Worm (Caenorhabditis elegans) whole organism, late embryonic: ENCODE data around the gene F46F3.3.

ENCODE experiments used
- C08G9.2 ChIP-seq: sonication (generic microtip); optimal IDR thresholded peaks from 2 replicates; lab custom pipeline; 2016; ENCODE audit warnings: mild to moderate bottlenecking, missing genetic modification characterization, moderate library complexity, missing compliant biosample characterization
- K09A11.1 ChIP-seq: sonication (generic microtip); optimal IDR thresholded peaks from 2 replicates; lab custom pipeline; 2017; ENCODE audit warnings: antibody characterized with exemption, mild to moderate bottlenecking, missing genetic modification characterization, missing compliant biosample characterization; ENCODE audit not compliant: insufficient read depth
- T23F11.4 ChIP-seq: fragments of 200-800 bp; sonication (Bioruptor generic); optimal IDR thresholded peaks from 2 replicates; lab custom pipeline; 2018; ENCODE audit warnings: mild to moderate bottlenecking, missing genetic modification characterization, missing compliant biosample characterization
- ceh-14 ChIP-seq: sonication (generic microtip); optimal IDR thresholded peaks from 2 replicates; lab custom pipeline; 2016; ENCODE audit warnings: missing genotype, missing genetic modification characterization, missing compliant biosample characterization
- ceh-18 ChIP-seq: sonication (generic microtip); optimal IDR thresholded peaks from 2 replicates; lab custom pipeline; 2016; ENCODE audit warnings: missing genetic modification characterization, missing compliant biosample characterization
- ceh-19 ChIP-seq: fragments of 200-800 bp; sonication (Bioruptor generic); optimal IDR thresholded peaks from 2 replicates; lab custom pipeline; 2018; ENCODE audit warnings: mild to moderate bottlenecking, missing genetic modification characterization, missing compliant biosample characterization
- ceh-2 ChIP-seq: sonication (generic microtip); optimal IDR thresholded peaks from 2 replicates; lab custom pipeline; 2016; ENCODE audit warnings: missing genotype, missing genetic modification characterization, missing compliant biosample characterization
- ceh-24 ChIP-seq: sonication (generic microtip); optimal IDR thresholded peaks from 2 replicates; lab custom pipeline; 2016; ENCODE audit warnings: mild to moderate bottlenecking, missing genetic modification characterization, missing compliant biosample characterization
- ceh-30 ChIP-seq: fragments of 150-350 bp; optimal IDR thresholded peaks from 2 replicates; lab custom pipeline; 2014; ENCODE audit warnings: missing biosample characterization, missing genetic modification characterization
- ceh-31 ChIP-seq: sonication (generic microtip); optimal IDR thresholded peaks from 2 replicates; lab custom pipeline; 2016; ENCODE audit warnings: missing genetic modification characterization, missing compliant biosample characterization
- ceh-34 ChIP-seq: sonication (generic microtip); optimal IDR thresholded peaks from 2 replicates; lab custom pipeline; 2016; ENCODE audit warnings: mild to moderate bottlenecking, missing genetic modification characterization, missing compliant biosample characterization
- ceh-45 ChIP-seq: fragments of 200-800 bp; sonication (Bioruptor generic); IDR thresholded peaks from 2 replicates; pipeline ENCODE4 v1.3.6; 2022; ENCODE audit warnings: missing genetic modification reagents, missing genetic modification characterization, missing compliant biosample characterization
- ceh-48 ChIP-seq: sonication (generic microtip); optimal IDR thresholded peaks from 2 replicates; lab custom pipeline; 2016; ENCODE audit warnings: missing genetic modification characterization, inconsistent platforms, missing compliant biosample characterization
- ceh-6 ChIP-seq: fragments of 200-800 bp; sonication (Bioruptor generic); optimal IDR thresholded peaks from 2 replicates; lab custom pipeline; 2018; ENCODE audit warnings: mild to moderate bottlenecking, missing genetic modification characterization, missing compliant biosample characterization
- elt-2 ChIP-seq: sonication (generic microtip); optimal IDR thresholded peaks from 2 replicates; lab custom pipeline; 2016; ENCODE audit warnings: missing genetic modification reagents, missing genetic modification characterization, missing compliant biosample characterization
- elt-4 ChIP-seq: sonication (generic microtip); optimal IDR thresholded peaks from 2 replicates; lab custom pipeline; 2016; ENCODE audit warnings: missing genetic modification characterization, missing compliant biosample characterization
- ets-4 ChIP-seq: sonication (generic microtip); optimal IDR thresholded peaks from 2 replicates; lab custom pipeline; 2016; ENCODE audit warnings: missing genetic modification characterization, missing compliant biosample characterization
- fax-1 ChIP-seq: sonication (generic microtip); optimal IDR thresholded peaks from 2 replicates; lab custom pipeline; 2016; ENCODE audit warnings: missing genotype, missing genetic modification characterization, missing compliant biosample characterization
- fkh-10 ChIP-seq: fragments of 150-350 bp; optimal IDR thresholded peaks from 2 replicates; lab custom pipeline; 2014; ENCODE audit warnings: missing biosample characterization, missing genetic modification reagents, missing genetic modification characterization
- fkh-6 ChIP-seq: sonication (generic microtip); optimal IDR thresholded peaks from 2 replicates; lab custom pipeline; 2016; ENCODE audit warnings: missing genetic modification characterization, missing compliant biosample characterization
- gmeb-2 ChIP-seq: sonication (generic microtip); optimal IDR thresholded peaks from 2 replicates; lab custom pipeline; 2016; ENCODE audit warnings: missing genetic modification characterization, inconsistent platforms, missing compliant biosample characterization
- hlh-13 ChIP-seq: fragments of 200-800 bp; sonication (Bioruptor generic); optimal IDR thresholded peaks from 2 replicates; lab custom pipeline; 2018; ENCODE audit warnings: mild to moderate bottlenecking, missing genetic modification characterization, missing compliant biosample characterization
- hlh-30 ChIP-seq: sonication (generic microtip); optimal IDR thresholded peaks from 2 replicates; lab custom pipeline; 2017; ENCODE audit warnings: antibody characterized with exemption, missing genetic modification characterization, missing compliant biosample characterization; ENCODE audit not compliant: insufficient read depth
- hlh-8 ChIP-seq: sonication (generic microtip); optimal IDR thresholded peaks from 2 replicates; lab custom pipeline; 2016; ENCODE audit warnings: missing genotype, missing genetic modification characterization, missing compliant biosample characterization
- lim-6 ChIP-seq: sonication (generic microtip); optimal IDR thresholded peaks from 2 replicates; lab custom pipeline; 2016; ENCODE audit warnings: missing genetic modification characterization, missing compliant biosample characterization
- madf-2 ChIP-seq: sonication (generic microtip); optimal IDR thresholded peaks from 2 replicates; lab custom pipeline; 2017; ENCODE audit warnings: missing genetic modification characterization, missing compliant biosample characterization
- nfya-1 ChIP-seq: sonication (generic microtip); optimal IDR thresholded peaks from 2 replicates; lab custom pipeline; 2017; ENCODE audit warnings: missing genetic modification characterization, mild to moderate bottlenecking, missing compliant biosample characterization, antibody characterized with exemption, moderate library complexity
- nhr-232 ChIP-seq: sonication (generic microtip); optimal IDR thresholded peaks from 2 replicates; lab custom pipeline; 2016; ENCODE audit warnings: missing genetic modification characterization, missing compliant biosample characterization
- pag-3 ChIP-seq: sonication (generic microtip); optimal IDR thresholded peaks from 2 replicates; lab custom pipeline; 2016; ENCODE audit warnings: missing compliant biosample characterization, missing genetic modification characterization, borderline replicate concordance
- pat-9 ChIP-seq: fragments of 200-800 bp; sonication (Bioruptor generic); optimal IDR thresholded peaks from 2 replicates; lab custom pipeline; 2018; ENCODE audit warnings: mild to moderate bottlenecking, missing genetic modification characterization, moderate library complexity, missing compliant biosample characterization
- pax-1 ChIP-seq: fragments of 150-350 bp; optimal IDR thresholded peaks from 2 replicates; lab custom pipeline; 2014; ENCODE audit warnings: missing biosample characterization, missing genetic modification characterization
- pha-4 ChIP-seq: fragments of 150-350 bp; optimal IDR thresholded peaks from 2 replicates; lab custom pipeline; 2018; ENCODE audit warnings: missing biosample characterization, missing genetic modification reagents, missing genetic modification characterization
- pqm-1 ChIP-seq: sonication (generic microtip); optimal IDR thresholded peaks from 2 replicates; lab custom pipeline; 2016; ENCODE audit warnings: missing genetic modification characterization, missing compliant biosample characterization
- pros-1 ChIP-seq: fragments of 150-350 bp; optimal IDR thresholded peaks from 2 replicates; lab custom pipeline; 2014; ENCODE audit warnings: missing biosample characterization, missing genetic modification reagents, missing genetic modification characterization
- ref-2 ChIP-seq: sonication (generic microtip); optimal IDR thresholded peaks from 2 replicates; lab custom pipeline; 2016; ENCODE audit warnings: missing genetic modification characterization, missing compliant biosample characterization
- rnt-1 ChIP-seq: sonication (generic microtip); optimal IDR thresholded peaks from 2 replicates; lab custom pipeline; 2016; ENCODE audit warnings: missing genetic modification characterization, missing compliant biosample characterization
- sdc-2 ChIP-seq: sonication (generic microtip); optimal IDR thresholded peaks from 2 replicates; lab custom pipeline; 2016; ENCODE audit warnings: missing genotype, missing genetic modification characterization, missing compliant biosample characterization
- sox-4 ChIP-seq: sonication (generic microtip); optimal IDR thresholded peaks from 2 replicates; lab custom pipeline; 2017; ENCODE audit warnings: mild to moderate bottlenecking, missing genetic modification characterization, inconsistent platforms, missing compliant biosample characterization
- syd-9 ChIP-seq: sonication (generic microtip); optimal IDR thresholded peaks from 2 replicates; lab custom pipeline; 2016; ENCODE audit warnings: mild to moderate bottlenecking, missing genetic modification characterization, moderate library complexity, missing compliant biosample characterization
- tbx-2 ChIP-seq: sonication (generic microtip); optimal IDR thresholded peaks from 2 replicates; lab custom pipeline; 2016; ENCODE audit warnings: missing genetic modification characterization, missing compliant biosample characterization
- tbx-7 ChIP-seq: sonication (generic microtip); optimal IDR thresholded peaks from 2 replicates; lab custom pipeline; 2016; ENCODE audit warnings: missing genotype, missing genetic modification characterization, missing compliant biosample characterization
- ttx-3 ChIP-seq: sonication (generic microtip); optimal IDR thresholded peaks from 2 replicates; lab custom pipeline; 2016; ENCODE audit warnings: missing genetic modification reagents, missing genetic modification characterization, missing compliant biosample characterization
- unc-3 ChIP-seq, 2 experiments: fragments of 200-800 bp in 1 of 2; sonication (Bioruptor generic) in 1 of 2; sonication (generic microtip) in 1 of 2; conservative IDR thresholded peaks in 1 of 2; optimal IDR thresholded peaks in 1 of 2; 2 replicates each; pipeline versions ENCODE4 v1.3.6 to Lab custom; 2016 to 2022; ENCODE audit warnings: missing compliant biosample characterization in 2 of 2, missing genetic modification characterization in 2 of 2, missing genetic modification reagents in 1 of 2
- unc-42 ChIP-seq: sonication (generic microtip); optimal IDR thresholded peaks from 2 replicates; lab custom pipeline; 2016; ENCODE audit warnings: missing genotype, missing genetic modification characterization, missing compliant biosample characterization
- zip-5 ChIP-seq: sonication (generic microtip); optimal IDR thresholded peaks from 2 replicates; lab custom pipeline; 2016; ENCODE audit warnings: missing genetic modification characterization, missing compliant biosample characterization

Gene F46F3.3

ce11 chrV:11644166-11644565 is 23.1 kb upstream of the F46F3.3 start, which contains the start of gene bir-1:
Gene bir-1 (plus strand): TSS chrV:11644477.
- TF ChIP-seq elt-2 (tag; lab: Kevin White, UChicago) (peak; percentile 44), lim-6 (tag; lab: Kevin White, UChicago) (peak; percentile 38), tbx-2 (tag; lab: Kevin White, UChicago) (peak; percentile 91), C08G9.2 (tag; lab: Kevin White, UChicago) (peak; percentile 89), zip-5 (tag; lab: Kevin White, UChicago) (peak; percentile 48), ceh-48 (peak; percentile 95), syd-9 (tag; lab: Kevin White, UChicago) (no peak), fkh-6 (tag; lab: Kevin White, UChicago) (peak; percentile 55), pqm-1 (tag; lab: Kevin White, UChicago) (peak; percentile 34), ref-2 (tag; lab: Kevin White, UChicago) (peak; percentile 39), ceh-18 (tag; lab: Kevin White, UChicago) (peak; percentile 33), ttx-3 (tag; lab: Kevin White, UChicago) (no peak), T23F11.4 (GFP tag; lab: Kevin White, UChicago) (no peak), hlh-8 (tag; lab: Kevin White, UChicago) (peak; percentile 70), fax-1 (peak; percentile 35), hlh-13 (no peak), unc-3 (GFP tag; conservative IDR thresholded peaks at IDR 0.05; lab: Robert Waterston, UW) (no peak), unc-3 (tag; optimal IDR thresholded peaks at IDR 0.05; lab: Kevin White, UChicago) (no peak), ceh-2 (peak; percentile 93), pha-4 (no peak), hlh-30 (tag; lab: Kevin White, UChicago) (peak; percentile 50), ceh-34 (peak; percentile 13), gmeb-2 (tag; lab: Kevin White, UChicago) (no peak), ets-4 (peak; percentile 86), ceh-6 (no peak), sdc-2 (tag; lab: Kevin White, UChicago) (no peak), ceh-31 (tag; lab: Kevin White, UChicago) (peak; percentile 94), rnt-1 (tag; lab: Kevin White, UChicago) (peak; percentile 59), tbx-7 (tag; lab: Kevin White, UChicago) (peak; percentile 73), nfya-1 (peak; percentile 79), unc-42 (peak; percentile 54), ceh-14 (tag; lab: Kevin White, UChicago) (peak; percentile 26)

- TF ChIP-seq ref-2 (tag; lab: Kevin White, UChicago) (no peak), ceh-34 (no peak), madf-2 (tag; lab: Kevin White, UChicago) (no peak), pax-1 (tag; lab: Kevin White, UChicago) (no peak), ceh-48 (no peak), ceh-14 (tag; lab: Kevin White, UChicago) (no peak), elt-4 (tag; lab: Kevin White, UChicago) (no peak), ets-4 (no peak), syd-9 (tag; lab: Kevin White, UChicago) (no peak), ceh-24 (tag; lab: Kevin White, UChicago) (no peak), ceh-31 (tag; lab: Kevin White, UChicago) (no peak)
These were observed 22.0 kb upstream of the F46F3.3 start, which contains the start of gene skp-1 for ce11 chrV:11645244-11645643. Gene skp-1 (plus strand): TSS chrV:11645481.

DNA sequence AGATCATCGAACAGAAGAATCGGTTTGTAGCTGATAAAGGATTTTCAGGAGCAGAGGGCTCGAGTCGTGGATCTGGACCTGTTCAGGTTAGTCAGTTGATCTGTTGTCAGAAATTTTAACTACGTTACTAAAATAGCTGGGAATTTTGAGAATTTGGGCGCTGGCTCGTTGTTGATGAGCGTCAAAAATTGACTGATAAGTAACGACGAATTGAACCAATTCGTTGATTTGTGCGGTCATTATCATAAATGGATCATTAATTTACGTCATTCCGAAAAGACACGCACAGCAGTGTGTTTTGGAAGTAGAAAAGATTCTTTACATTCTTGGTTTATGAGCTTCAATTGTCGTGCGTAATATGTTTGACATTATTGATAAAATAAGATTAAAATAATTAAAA is 19.5 kb upstream of the F46F3.3 start:
- TF ChIP-seq elt-2 (tag; lab: Kevin White, UChicago) (peak; percentile 46), ceh-48 (no peak)

- no peak for TF ChIP-seq fkh-10 (GFP tag; lab: Kevin White, UChicago)
- TF ChIP-seq pag-3 (tag; lab: Kevin White, UChicago), result no peak
- no peak for TF ChIP-seq ceh-14 (tag; lab: Kevin White, UChicago)
- no peak for TF ChIP-seq nhr-232 (tag; lab: Kevin White, UChicago)
- no peak for TF ChIP-seq ceh-30 (tag; lab: Kevin White, UChicago)
- no peak for TF ChIP-seq ets-4
- no peak for TF ChIP-seq fkh-6 (tag; lab: Kevin White, UChicago)
- TF ChIP-seq tbx-7 (tag; lab: Kevin White, UChicago), result no peak
- no peak for TF ChIP-seq K09A11.1
- no peak for TF ChIP-seq ceh-45 (GFP tag; lab: Robert Waterston, UW)
- no peak for TF ChIP-seq pat-9 (tag; lab: Kevin White, UChicago)
- no peak for TF ChIP-seq T23F11.4 (GFP tag; lab: Kevin White, UChicago)
- no peak for TF ChIP-seq ceh-19 (GFP tag; lab: Kevin White, UChicago)
- TF ChIP-seq sox-4 (tag; lab: Kevin White, UChicago), result no peak
- TF ChIP-seq pros-1 (tag; lab: Kevin White, UChicago), result no peak
These were observed 18.8 kb upstream of the F46F3.3 start for ce11 chrV:11648435-11648834.
